Worm (Caenorhabditis elegans): Measurements from ENCODE around the gene T28C12.1.

The T28C12.1 gene

ce11 chrV:6322749-6323367 lies 8.8 kb upstream of the T28C12.1 start (continued):
- TF ChIP-seq ceh-8 (GFP tag; optimal IDR thresholded peaks at IDR 0.05) (no peak), ztf-4 (tag; optimal IDR thresholded peaks at IDR 0.05) (no peak), hlh-17 (GFP tag; optimal IDR thresholded peaks at IDR 0.05; ENCODE audit: borderline replicate concordance) (no peak), nhr-47 (tag; optimal IDR thresholded peaks at IDR 0.05) (peak; percentile 22), vab-15 (tag; optimal IDR thresholded peaks at IDR 0.05) (no peak), pqm-1 (tag; optimal IDR thresholded peaks at IDR 0.05) (no peak), nhr-84 (tag; optimal IDR thresholded peaks at IDR 0.05) (no peak), ztf-11 (tag; optimal IDR thresholded peaks at IDR 0.05) (no peak), Y116A8C.19 (tag; optimal IDR thresholded peaks at IDR 0.05; ENCODE audit: borderline replicate concordance) (no peak), tbx-2 (tag; optimal IDR thresholded peaks at IDR 0.05) (peak; percentile 40), elt-3 (tag; optimal IDR thresholded peaks at IDR 0.05) (peak in 5 of 6 experiments; percentile 14 to 69 (median 56)), nhr-77 (tag; optimal IDR thresholded peaks at IDR 0.05) (no peak), nhr-85 (tag) (peak; percentile 96), tlp-1 (tag; optimal IDR thresholded peaks at IDR 0.05) (no peak), skn-1 (tag; optimal IDR thresholded peaks at IDR 0.05) (no peak), lsy-2 (tag; optimal IDR thresholded peaks at IDR 0.05) (peak; percentile 0 to 17), hlh-4 (tag; optimal IDR thresholded peaks at IDR 0.05) (no peak), C16A3.4 (tag; optimal IDR thresholded peaks at IDR 0.05) (no peak), ceh-88 (GFP tag; IDR thresholded peaks at IDR 0.05) (no peak), lin-13 (GFP tag; optimal IDR thresholded peaks at IDR 0.05) (peak; percentile 6), dsc-1 (tag; optimal IDR thresholded peaks at IDR 0.05) (no peak), nhr-71 (tag; optimal IDR thresholded peaks at IDR 0.05) (peak; percentile 80), sptf-1 (tag; optimal IDR thresholded peaks at IDR 0.05) (no peak), lin-14 (GFP tag; optimal IDR thresholded peaks at IDR 0.05) (peak; percentile 82), unc-62 (GFP tag; optimal IDR thresholded peaks at IDR 0.05) (no peak), fkh-4 (tag; optimal IDR thresholded peaks at IDR 0.05; ENCODE audit: borderline replicate concordance) (no peak), irx-1 (tag; optimal IDR thresholded peaks at IDR 0.05) (no peak), nhr-11 (tag; optimal IDR thresholded peaks at IDR 0.05) (no peak), swsn-7 (tag; optimal IDR thresholded peaks at IDR 0.05) (no peak), dpl-1 (GFP tag; optimal IDR thresholded peaks at IDR 0.05) (peak in 1 of 3 experiments; percentile 22), nhr-12 (tag; optimal IDR thresholded peaks at IDR 0.05) (no peak), lin-39 (tag; optimal IDR thresholded peaks at IDR 0.05) (no peak), ceh-82 (tag; optimal IDR thresholded peaks at IDR 0.05) (no peak), ceh-90 (tag; optimal IDR thresholded peaks at IDR 0.05) (no peak), alr-1 (tag; optimal IDR thresholded peaks at IDR 0.05; ENCODE audit: borderline replicate concordance) (no peak), aly-2 (tag; optimal IDR thresholded peaks at IDR 0.05) (no peak), F16B12.6 (tag; optimal IDR thresholded peaks at IDR 0.05) (no peak), mdl-1 (tag; optimal IDR thresholded peaks at IDR 0.05) (peak in 1 of 2 experiments; percentile 12), xbp-1 (tag; optimal IDR thresholded peaks at IDR 0.05) (no peak), sox-4 (tag; optimal IDR thresholded peaks at IDR 0.05) (no peak), grh-1 (GFP tag; IDR thresholded peaks at IDR 0.05) (peak; percentile 47), lin-15B (tag; optimal IDR thresholded peaks at IDR 0.05) (no peak), fkh-10 (GFP tag; optimal IDR thresholded peaks at IDR 0.05) (no peak), unc-98 (GFP tag; IDR thresholded peaks at IDR 0.05) (no peak), rnt-1 (tag; optimal IDR thresholded peaks at IDR 0.05) (no peak), fkh-8 (tag; optimal IDR thresholded peaks at IDR 0.05) (no peak), efl-1 (optimal IDR thresholded peaks at IDR 0.05) (no peak), efl-1 (GFP tag; optimal IDR thresholded peaks at IDR 0.05 in 1 of 2) (no peak)

Measured in whole organism, L1 larva.